Fruit fly (Drosophila melanogaster) whole organism, embryonic: Measurements from ENCODE around the gene CG46523.

Experiments
- Ada2b ChIP-seq: fragments of 200-800 bp; sonication (Bioruptor generic); IDR thresholded peaks from 2 replicates; pipeline ENCODE4 v1.3.6; 2022; ENCODE audit warnings: missing biosample characterization, missing genetic modification characterization
- Adf1 ChIP-seq: fragments of 200-800 bp; sonication (Bioruptor generic); IDR thresholded peaks from 2 replicates; pipeline ENCODE4 v1.3.6; 2022; ENCODE audit warnings: missing biosample characterization, missing genetic modification characterization
- Aef1 ChIP-seq: fragments of 200-800 bp; sonication (Bioruptor generic); IDR thresholded peaks from 3 replicates; pipeline ENCODE4 v1.3.6; 2022; ENCODE audit warnings: missing biosample characterization, missing genetic modification characterization
- Atf3 ChIP-seq: fragments of 200-800 bp; sonication (Bioruptor generic); optimal IDR thresholded peaks from 3 replicates; lab custom pipeline; 2016; ENCODE audit warnings: missing biosample characterization, missing genetic modification characterization
- Awh ChIP-seq: fragments of 200-800 bp; sonication (Bioruptor generic); IDR thresholded peaks from 2 replicates; pipeline ENCODE4, ENCODE4 v1.3.6; 2022; ENCODE audit warnings: missing biosample characterization, missing genetic modification characterization
- BtbVII ChIP-seq: fragments of 200-800 bp; sonication (Bioruptor generic); optimal IDR thresholded peaks from 3 replicates; lab custom pipeline; 2017; ENCODE audit warnings: missing biosample characterization, mild to moderate bottlenecking, missing genetic modification characterization
- CG10654 ChIP-seq: fragments of 200-800 bp; sonication (Bioruptor generic); optimal IDR thresholded peaks from 2 replicates; lab custom pipeline; 2016; ENCODE audit warnings: missing biosample characterization, missing genetic modification characterization
- CG10959 ChIP-seq: fragments of 200-800 bp; sonication (Bioruptor generic); IDR thresholded peaks from 2 replicates; pipeline ENCODE4 v1.3.6; 2022; ENCODE audit warnings: missing biosample characterization, missing genetic modification characterization
- CG13624 ChIP-seq: fragments of 200-800 bp; sonication (Bioruptor generic); optimal IDR thresholded peaks from 2 replicates; lab custom pipeline; 2016; ENCODE audit warnings: missing biosample characterization, missing genetic modification characterization
- CG1647 ChIP-seq: fragments of 200-800 bp; sonication (Bioruptor generic); optimal IDR thresholded peaks from 3 replicates; lab custom pipeline; 2016; ENCODE audit warnings: missing biosample characterization, missing genetic modification characterization
- CG17612 ChIP-seq: fragments of 200-800 bp; sonication (Bioruptor generic); IDR thresholded peaks from 2 replicates; pipeline ENCODE4 v1.3.6; 2022; ENCODE audit warnings: missing biosample characterization, missing genetic modification characterization
- CG2116 ChIP-seq: fragments of 200-800 bp; sonication (Bioruptor generic); optimal IDR thresholded peaks from 3 replicates; lab custom pipeline; 2018; ENCODE audit warnings: missing biosample characterization, mild to moderate bottlenecking, missing genetic modification characterization
- CG2875 ChIP-seq: fragments of 200-800 bp; sonication (Bioruptor generic); optimal IDR thresholded peaks from 2 replicates; lab custom pipeline; 2017; ENCODE audit warnings: missing biosample characterization, mild to moderate bottlenecking, missing genetic modification characterization, missing genetic modification reagents
- CG3163 ChIP-seq: fragments of 200-800 bp; sonication (Bioruptor generic); optimal IDR thresholded peaks from 3 replicates; lab custom pipeline; 2016; ENCODE audit warnings: missing biosample characterization, missing genetic modification characterization
- CG3995 ChIP-seq: fragments of 200-800 bp; sonication (Bioruptor generic); optimal IDR thresholded peaks from 3 replicates; lab custom pipeline; 2016; ENCODE audit warnings: missing biosample characterization, missing genetic modification characterization
- CG4854 ChIP-seq: fragments of 200-800 bp; sonication (Bioruptor generic); optimal IDR thresholded peaks from 2 replicates; lab custom pipeline; 2016; ENCODE audit warnings: missing biosample characterization, missing genetic modification characterization, inconsistent platforms
- CG6765 ChIP-seq: fragments of 200-800 bp; sonication (Bioruptor generic); optimal IDR thresholded peaks from 3 replicates; lab custom pipeline; 2017; ENCODE audit warnings: missing biosample characterization, mild to moderate bottlenecking, missing genetic modification characterization
- CG8388 ChIP-seq: fragments of 200-800 bp; sonication (Bioruptor generic); optimal IDR thresholded peaks from 2 replicates; lab custom pipeline; 2019; ENCODE audit warnings: missing biosample characterization, mild to moderate bottlenecking, missing genetic modification characterization, moderate library complexity
- CkIIα-i1 ChIP-seq: fragments of 200-800 bp; sonication (Bioruptor generic); IDR thresholded peaks from 2 replicates; pipeline ENCODE4 v1.3.6; 2022; ENCODE audit warnings: missing biosample characterization, missing genetic modification characterization
- CrebB ChIP-seq: fragments of 200-800 bp; sonication (Bioruptor generic); optimal IDR thresholded peaks from 3 replicates; lab custom pipeline; 2018; ENCODE audit warnings: missing biosample characterization, mild to moderate bottlenecking, missing genetic modification characterization
- Dfd ChIP-seq, 2 experiments: fragments of >200 bp; optimal IDR thresholded peaks; 2 replicates each; lab custom pipeline; 2017; ENCODE audit warnings: missing biosample characterization in 2 of 2, missing genetic modification characterization in 2 of 2
- Drgx ChIP-seq: fragments of 200-800 bp; sonication (Bioruptor generic); IDR thresholded peaks from 2 replicates; pipeline ENCODE4 v1.3.6; 2022; ENCODE audit warnings: missing biosample characterization, missing genetic modification characterization
- Lpt ChIP-seq: fragments of >200 bp; optimal IDR thresholded peaks from 2 replicates; lab custom pipeline; 2018; ENCODE audit warnings: missing biosample characterization, missing genetic modification characterization
- Ravus ChIP-seq: fragments of 200-800 bp; sonication (Bioruptor generic); IDR thresholded peaks from 2 replicates; pipeline ENCODE4 v1.3.6; 2022; ENCODE audit warnings: missing biosample characterization, missing genetic modification characterization
- Sox100B ChIP-seq: fragments of 200-800 bp; sonication (Bioruptor generic); optimal IDR thresholded peaks from 3 replicates; lab custom pipeline; 2018; ENCODE audit warnings: missing biosample characterization, mild to moderate bottlenecking, missing genetic modification characterization
- Sry-δ ChIP-seq: fragments of 200-800 bp; sonication (Bioruptor generic); optimal IDR thresholded peaks from 2 replicates; lab custom pipeline; 2016; ENCODE audit warnings: missing biosample characterization, missing genetic modification characterization
- Taf1 ChIP-seq: fragments of 200-800 bp; sonication (Bioruptor generic); IDR thresholded peaks from 2 replicates; pipeline ENCODE4 v1.3.6; 2022; ENCODE audit warnings: missing biosample characterization, missing genetic modification characterization
- Xrp1 ChIP-seq: fragments of 200-800 bp; sonication (Bioruptor generic); IDR thresholded peaks from 2 replicates; pipeline ENCODE4 v1.3.6; 2022; ENCODE audit warnings: missing biosample characterization, missing genetic modification characterization
- ash1 ChIP-seq: fragments of 200-800 bp; sonication (Bioruptor generic); optimal IDR thresholded peaks from 2 replicates; lab custom pipeline; 2018; ENCODE audit warnings: missing biosample characterization, mild to moderate bottlenecking, missing genetic modification characterization
- chif ChIP-seq, 2 experiments: fragments of 200-800 bp; sonication (Bioruptor generic); optimal IDR thresholded peaks; 3 replicates each; lab custom pipeline; 2016; ENCODE audit warnings: missing biosample characterization in 2 of 2, missing genetic modification characterization in 2 of 2
- cwo ChIP-seq: fragments of 200-800 bp; sonication (Bioruptor generic); optimal IDR thresholded peaks from 3 replicates; lab custom pipeline; 2017; ENCODE audit warnings: missing biosample characterization, missing genetic modification characterization, mild to moderate bottlenecking, moderate library complexity, missing genetic modification reagents
- en ChIP-seq: fragments of 200-800 bp; sonication (Bioruptor generic); optimal IDR thresholded peaks from 2 replicates; lab custom pipeline; 2016; ENCODE audit warnings: missing biosample characterization, missing genetic modification characterization
- fd3F ChIP-seq: fragments of 200-800 bp; sonication (Bioruptor generic); optimal IDR thresholded peaks from 2 replicates; lab custom pipeline; 2018; ENCODE audit warnings: missing biosample characterization, mild to moderate bottlenecking, missing genetic modification characterization, moderate library complexity
- fd64A ChIP-seq: fragments of 200-800 bp; sonication (Bioruptor generic); optimal IDR thresholded peaks from 3 replicates; lab custom pipeline; 2018; ENCODE audit warnings: missing biosample characterization, mild to moderate bottlenecking, missing genetic modification characterization
- fu2 ChIP-seq: fragments of 200-800 bp; sonication (Bioruptor generic); optimal IDR thresholded peaks from 2 replicates; lab custom pipeline; 2016; ENCODE audit warnings: missing biosample characterization, missing genetic modification characterization
- gfzf ChIP-seq: fragments of 200-800 bp; sonication (Bioruptor generic); optimal IDR thresholded peaks from 2 replicates; lab custom pipeline; 2016; ENCODE audit warnings: missing biosample characterization, mild to moderate bottlenecking, missing genetic modification characterization, moderate library complexity
- gro ChIP-seq: fragments of 200-800 bp; sonication (Bioruptor generic); optimal IDR thresholded peaks from 2 replicates; lab custom pipeline; 2016; ENCODE audit warnings: missing biosample characterization, missing genetic modification characterization
- hkb ChIP-seq, 2 experiments: fragments of 200-800 bp in 1 of 2; fragments of >200 bp in 1 of 2; sonication (Bioruptor generic) in 1 of 2; IDR thresholded peaks in 1 of 2; optimal IDR thresholded peaks in 1 of 2; 2 replicates each; pipeline versions ENCODE4 v1.3.6 to Lab custom; 2017 to 2022; ENCODE audit warnings: missing biosample characterization in 1 of 2, missing genetic modification characterization in 1 of 2
- kni ChIP-seq: fragments of 200-800 bp; sonication (Bioruptor generic); optimal IDR thresholded peaks from 3 replicates; lab custom pipeline; 2017; ENCODE audit warnings: mild to moderate bottlenecking, missing biosample characterization, missing genetic modification reagents, missing genetic modification characterization
- mam ChIP-seq: fragments of 200-800 bp; sonication (Bioruptor generic); optimal IDR thresholded peaks from 3 replicates; lab custom pipeline; 2016; ENCODE audit warnings: missing biosample characterization, missing genetic modification characterization
- mirr ChIP-seq: fragments of 200-800 bp; sonication (Bioruptor generic); optimal IDR thresholded peaks from 3 replicates; lab custom pipeline; 2018; ENCODE audit warnings: missing biosample characterization, mild to moderate bottlenecking, missing genetic modification characterization
- mld ChIP-seq: fragments of 200-800 bp; sonication (Bioruptor generic); IDR thresholded peaks from 3 replicates; pipeline ENCODE4 v1.3.6; 2022; ENCODE audit warnings: missing biosample characterization, missing genetic modification characterization; ENCODE audit not compliant: partially characterized antibody
- nerfin-1 ChIP-seq: fragments of 200-800 bp; sonication (Bioruptor generic); optimal IDR thresholded peaks from 3 replicates; lab custom pipeline; 2019; ENCODE audit warnings: missing biosample characterization, mild to moderate bottlenecking, missing genetic modification characterization, moderate library complexity
- pb ChIP-seq: fragments of 200-800 bp; sonication (Bioruptor generic); optimal IDR thresholded peaks from 3 replicates; lab custom pipeline; 2016; ENCODE audit warnings: missing biosample characterization, missing genetic modification characterization
- prd ChIP-seq, 3 experiments: fragments of >200 bp in 2 of 3; fragments of 200-800 bp in 1 of 3; sonication (Bioruptor generic) in 1 of 3; optimal IDR thresholded peaks in 2 of 3; IDR thresholded peaks in 1 of 3; 2 replicates in 2 of 3; 3 replicates in 1 of 3; pipeline versions ENCODE4 v1.3.6 to Lab custom; 2017 to 2022; ENCODE audit warnings: missing biosample characterization in 1 of 3, missing genetic modification characterization in 1 of 3
- rib ChIP-seq: fragments of 200-800 bp; sonication (Bioruptor generic); IDR thresholded peaks from 2 replicates; pipeline ENCODE4 v1.3.6; 2022; ENCODE audit warnings: missing biosample characterization, missing genetic modification characterization
- vfl ChIP-seq: fragments of 200-800 bp; sonication (Bioruptor generic); optimal IDR thresholded peaks from 2 replicates; lab custom pipeline; 2016; ENCODE audit warnings: missing biosample characterization, missing genetic modification characterization
- vvl ChIP-seq: fragments of 200-800 bp; sonication (Bioruptor generic); IDR thresholded peaks from 2 replicates; pipeline ENCODE4 v1.3.6; 2022; ENCODE audit warnings: missing biosample characterization, missing genetic modification characterization
- wek ChIP-seq: fragments of 200-800 bp; sonication (Bioruptor generic); optimal IDR thresholded peaks from 3 replicates; lab custom pipeline; 2018; ENCODE audit warnings: missing biosample characterization, mild to moderate bottlenecking, missing genetic modification characterization, moderate library complexity
- wor ChIP-seq: fragments of 200-800 bp; sonication (Bioruptor generic); IDR thresholded peaks from 2 replicates; pipeline ENCODE4 v1.3.6; 2022; ENCODE audit warnings: missing biosample characterization, missing genetic modification characterization
- zfh1 ChIP-seq: fragments of 200-800 bp; sonication (Bioruptor generic); IDR thresholded peaks from 3 replicates; pipeline ENCODE4 v1.3.6; 2022; ENCODE audit warnings: missing biosample characterization, missing genetic modification characterization

The CG46523 gene

DNA sequence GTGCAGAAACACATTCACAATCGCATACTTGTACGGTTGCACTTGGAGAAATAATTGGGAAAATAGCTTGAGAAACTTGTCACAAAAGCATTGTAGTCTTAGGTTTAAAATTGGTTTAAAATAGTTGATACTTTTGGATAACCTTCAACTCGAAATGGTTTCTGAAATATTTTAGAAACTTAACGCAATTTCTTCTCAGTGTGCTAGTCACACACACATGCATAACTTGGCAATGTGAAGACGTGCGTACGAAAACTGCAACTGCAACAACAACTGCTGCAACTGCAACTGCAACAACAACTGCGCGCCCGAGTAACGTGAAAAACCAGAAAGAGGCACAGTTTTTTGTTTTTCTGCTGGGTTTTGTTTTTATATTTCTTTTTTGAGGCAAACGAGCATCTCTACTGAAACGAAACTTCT is 52.8 kb downstream of the CG46523 start (continued):
- TF ChIP-seq CrebB (tag; lab: Kevin White, UChicago) (peak; percentile 47), CG8388 (peak; percentile 79), CG3163 (peak; percentile 34), mld (GFP tag; lab: Robert Waterston, UW) (no peak), CG10959 (GFP tag; lab: Robert Waterston, UW) (peak; percentile 95), Ada2b (peak; percentile 82), Atf3 (GFP tag; lab: Kevin White, UChicago) (peak; percentile 82), Drgx (GFP tag; lab: Robert Waterston, UW) (peak; percentile 99), Lpt (no peak), zfh1 (GFP tag; lab: Robert Waterston, UW) (peak; percentile 95), hkb (optimal IDR thresholded peaks at IDR 0.05; lab: Kevin White, UChicago) (no peak), hkb (GFP tag; IDR thresholded peaks at IDR 0.05; lab: Robert Waterston, UW) (peak; percentile 85), cwo (GFP tag; lab: Kevin White, UChicago) (peak; percentile 41), gro (GFP tag; lab: Kevin White, UChicago) (no peak), CG2116 (peak; percentile 23), BtbVII (peak; percentile 29), fd64A (GFP tag; lab: Kevin White, UChicago) (peak; percentile 73), CkIIα-i1 (GFP tag; lab: Robert Waterston, UW) (no peak), vfl (GFP tag; lab: Kevin White, UChicago) (no peak), en (GFP tag; lab: Kevin White, UChicago) (peak; percentile 78), wor (GFP tag; lab: Robert Waterston, UW) (peak; percentile 80), CG17612 (GFP tag; lab: Robert Waterston, UW) (no peak; the same call in 1 of the 2 replicates), prd (optimal IDR thresholded peaks at IDR 0.05; lab: Kevin White, UChicago) (no peak), prd (GFP tag; IDR thresholded peaks at IDR 0.05; lab: Robert Waterston, UW) (peak; percentile 97), CG6765 (no peak), rib (peak; percentile 26; the same call in 1 of the 2 replicates), mirr (GFP tag; lab: Kevin White, UChicago) (no peak), fu2 (peak; percentile 39), Adf1 (GFP tag; lab: Robert Waterston, UW) (no peak), mam (peak; percentile 39), ash1 (GFP tag; lab: Kevin White, UChicago) (no peak), CG3995 (no peak), chif (GFP tag; optimal IDR thresholded peaks at IDR 0.05; lab: Kevin White, UChicago) (peak; percentile 86 to 92), CG13624 (GFP tag; lab: Kevin White, UChicago) (peak; percentile 58), CG2875 (GFP tag; lab: Kevin White, UChicago) (peak; percentile 81), Dfd (GFP tag; optimal IDR thresholded peaks at IDR 0.05; lab: Kevin White, UChicago) (no peak), CG4854 (GFP tag; lab: Kevin White, UChicago) (peak; percentile 68), pb (GFP tag; lab: Kevin White, UChicago) (peak; percentile 65), kni (GFP tag; lab: Kevin White, UChicago) (no peak), vvl (peak; percentile 90), CG1647 (peak; percentile 73), Sry-δ (peak; percentile 37), Xrp1 (GFP tag; lab: Robert Waterston, UW) (peak; percentile 93), Taf1 (no peak), gfzf (GFP tag; lab: Kevin White, UChicago) (no peak), Ravus (peak; percentile 73), Aef1 (GFP tag; lab: Robert Waterston, UW) (peak; percentile 71), Awh (peak; percentile 85), Sox100B (GFP tag; lab: Kevin White, UChicago) (peak; percentile 82), nerfin-1 (peak; percentile 78), CG10654 (GFP tag; lab: Kevin White, UChicago) (peak; percentile 80), fd3F (GFP tag; lab: Kevin White, UChicago) (peak; percentile 37), wek (peak; percentile 68)
